Worm (Caenorhabditis elegans) whole organism, young adult: ENCODE measurements around the gene age-1.
A peak's percentile ranks its signal among the peaks of the same experiment; 100 is the strongest.

Source experiments
- B0019.2 ChIP-seq: fragments of 200-800 bp; sonication (Bioruptor generic); conservative IDR thresholded peaks from 2 replicates; pipeline ENCODE4 v1.3.6; 2022; ENCODE audit warnings: missing genetic modification reagents, missing genetic modification characterization, missing compliant biosample characterization
- F23B12.7 ChIP-seq: sonication (generic microtip); optimal IDR thresholded peaks from 2 replicates; lab custom pipeline; 2017; ENCODE audit warnings: missing genetic modification characterization, mild to moderate bottlenecking, missing compliant biosample characterization, antibody characterized with exemption, moderate library complexity; ENCODE audit not compliant: insufficient read depth
- F57A8.1 ChIP-seq: fragments of 200-800 bp; sonication (Bioruptor generic); optimal IDR thresholded peaks from 2 replicates; lab custom pipeline; 2018; ENCODE audit warnings: mild to moderate bottlenecking, missing genetic modification characterization, moderate library complexity, missing compliant biosample characterization
- Y53F4B.3 ChIP-seq: fragments of 200-800 bp; sonication (Bioruptor generic); IDR thresholded peaks from 2 replicates; pipeline ENCODE4 v1.3.6; 2022; ENCODE audit warnings: missing genetic modification reagents, missing genetic modification characterization, missing compliant biosample characterization
- ZK185.1 ChIP-seq: sonication (generic microtip); optimal IDR thresholded peaks from 2 replicates; lab custom pipeline; 2016; ENCODE audit warnings: mild to moderate bottlenecking, missing genetic modification characterization, missing compliant biosample characterization; ENCODE audit not compliant: poor library complexity, severe bottlenecking
- aptf-2 ChIP-seq: fragments of 200-800 bp; sonication (Bioruptor generic); conservative IDR thresholded peaks from 2 replicates; pipeline ENCODE4 v1.3.6; 2022; ENCODE audit warnings: missing genetic modification reagents, missing genetic modification characterization, missing compliant biosample characterization
- aptf-3 ChIP-seq: fragments of 200-800 bp; sonication (Bioruptor generic); IDR thresholded peaks from 2 replicates; pipeline ENCODE4 v1.3.6; 2022; ENCODE audit warnings: missing genetic modification characterization, missing compliant biosample characterization
- ccch-3 ChIP-seq: fragments of 200-800 bp; sonication (Bioruptor generic); optimal IDR thresholded peaks from 2 replicates; lab custom pipeline; 2018; ENCODE audit warnings: mild to moderate bottlenecking, missing genetic modification characterization, missing compliant biosample characterization
- cebp-1 ChIP-seq, 2 experiments: fragments of 200-800 bp in 1 of 2; sonication (Bioruptor generic) in 1 of 2; sonication (generic microtip) in 1 of 2; IDR thresholded peaks in 1 of 2; optimal IDR thresholded peaks in 1 of 2; 2 replicates each; pipeline versions ENCODE4 v1.3.6 to Lab custom; 2017 to 2022; ENCODE audit warnings: missing compliant biosample characterization in 2 of 2, missing genetic modification characterization in 2 of 2, mild to moderate bottlenecking in 1 of 2, missing genetic modification reagents in 1 of 2, moderate library complexity in 1 of 2
- ceh-100 ChIP-seq: fragments of 200-800 bp; sonication (Bioruptor generic); IDR thresholded peaks from 2 replicates; pipeline ENCODE4 v1.3.6; 2022; ENCODE audit warnings: missing genetic modification reagents, missing genetic modification characterization, missing compliant biosample characterization
- chd-7 ChIP-seq: sonication (generic microtip); optimal IDR thresholded peaks from 2 replicates; lab custom pipeline; 2016; ENCODE audit warnings: mild to moderate bottlenecking, missing genetic modification characterization, moderate library complexity, missing compliant biosample characterization
- dox-1 ChIP-seq: fragments of 200-800 bp; sonication (Bioruptor generic); IDR thresholded peaks from 2 replicates; pipeline ENCODE4 v1.3.6; 2022; ENCODE audit warnings: missing genetic modification reagents, missing genetic modification characterization, missing compliant biosample characterization
- efl-1 ChIP-seq: fragments of 150-350 bp; optimal IDR thresholded peaks from 2 replicates; lab custom pipeline; 2014; ENCODE audit warnings: missing biosample characterization, missing genetic modification reagents, missing genetic modification characterization
- fkh-3 ChIP-seq: sonication (generic microtip); optimal IDR thresholded peaks from 2 replicates; lab custom pipeline; 2016; ENCODE audit warnings: mild to moderate bottlenecking, missing genetic modification characterization, missing compliant biosample characterization
- him-1 ChIP-seq: sonication (generic microtip); optimal IDR thresholded peaks from 2 replicates; lab custom pipeline; 2016; ENCODE audit warnings: missing genotype, missing genetic modification reagents, missing genetic modification characterization, missing compliant biosample characterization
- hlh-12 ChIP-seq: sonication (generic microtip); optimal IDR thresholded peaks from 2 replicates; lab custom pipeline; 2016; ENCODE audit warnings: missing genetic modification characterization, missing compliant biosample characterization
- hlh-26 ChIP-seq: fragments of 200-800 bp; sonication (Bioruptor generic); conservative IDR thresholded peaks from 2 replicates; pipeline ENCODE4 v1.3.6; 2022; ENCODE audit warnings: missing genetic modification reagents, missing genetic modification characterization, missing compliant biosample characterization
- hmg-1.2 ChIP-seq: fragments of 200-800 bp; sonication (Bioruptor generic); IDR thresholded peaks from 2 replicates; pipeline ENCODE4 v1.3.6; 2022; ENCODE audit warnings: missing genetic modification reagents, missing genetic modification characterization, missing compliant biosample characterization
- let-526 ChIP-seq: fragments of 200-800 bp; sonication (Bioruptor generic); IDR thresholded peaks from 2 replicates; pipeline ENCODE4 v1.3.6; 2022; ENCODE audit warnings: missing genetic modification reagents, missing genetic modification characterization, missing compliant biosample characterization
- lin-40 ChIP-seq: sonication (generic microtip); optimal IDR thresholded peaks from 2 replicates; lab custom pipeline; 2016; ENCODE audit warnings: missing genetic modification characterization, mild to moderate bottlenecking, missing compliant biosample characterization, missing genotype, missing genetic modification reagents
- lin-54 ChIP-seq: fragments of 200-800 bp; sonication (Bioruptor generic); optimal IDR thresholded peaks from 2 replicates; lab custom pipeline; 2018; ENCODE audit warnings: mild to moderate bottlenecking, missing genetic modification characterization, missing compliant biosample characterization
- madf-6 ChIP-seq: fragments of 200-800 bp; sonication (Bioruptor generic); IDR thresholded peaks from 2 replicates; pipeline ENCODE4 v1.3.6; 2022; ENCODE audit warnings: missing genetic modification reagents, missing genetic modification characterization, missing compliant biosample characterization
- nfya-1 ChIP-seq: sonication (generic microtip); optimal IDR thresholded peaks from 2 replicates; lab custom pipeline; 2017; ENCODE audit warnings: antibody characterized with exemption, missing compliant biosample characterization, missing genetic modification characterization, borderline replicate concordance; ENCODE audit not compliant: insufficient read depth
- nfya-2 ChIP-seq: fragments of 200-800 bp; sonication (Bioruptor generic); IDR thresholded peaks from 2 replicates; pipeline ENCODE4 v1.3.6; 2022; ENCODE audit warnings: missing genetic modification reagents, missing genetic modification characterization, missing compliant biosample characterization
- nfyb-1 ChIP-seq: fragments of 200-800 bp; sonication (Bioruptor generic); IDR thresholded peaks from 2 replicates; pipeline ENCODE4 v1.3.6; 2022; ENCODE audit warnings: missing genetic modification reagents, missing genetic modification characterization, missing compliant biosample characterization
- nhr-179 ChIP-seq: sonication (generic microtip); optimal IDR thresholded peaks from 2 replicates; lab custom pipeline; 2016; ENCODE audit warnings: mild to moderate bottlenecking, missing genetic modification characterization, missing compliant biosample characterization
- nhr-80 ChIP-seq: sonication (generic microtip); optimal IDR thresholded peaks from 2 replicates; lab custom pipeline; 2016; ENCODE audit warnings: missing genetic modification characterization, missing compliant biosample characterization
- pbrm-1 ChIP-seq: fragments of 200-800 bp; sonication (Bioruptor generic); IDR thresholded peaks from 2 replicates; pipeline ENCODE4 v1.3.6; 2022; ENCODE audit warnings: missing genetic modification reagents, missing genetic modification characterization, missing compliant biosample characterization
- repo-1 ChIP-seq: sonication (generic microtip); optimal IDR thresholded peaks from 2 replicates; lab custom pipeline; 2017; ENCODE audit warnings: mild to moderate bottlenecking, missing genetic modification characterization, missing compliant biosample characterization
- sdz-38 ChIP-seq: sonication (generic microtip); optimal IDR thresholded peaks from 2 replicates; lab custom pipeline; 2016; ENCODE audit warnings: missing genotype, missing genetic modification characterization, missing compliant biosample characterization
- sea-2 ChIP-seq: fragments of 200-800 bp; sonication (Bioruptor generic); IDR thresholded peaks from 2 replicates; pipeline ENCODE4 v1.3.6; 2022; ENCODE audit warnings: missing genetic modification characterization, missing compliant biosample characterization
- snpc-3.4 ChIP-seq: sonication (generic microtip); optimal IDR thresholded peaks from 2 replicates; lab custom pipeline; 2017; ENCODE audit warnings: missing genetic modification characterization, mild to moderate bottlenecking, missing compliant biosample characterization, antibody characterized with exemption, moderate library complexity, missing genotype, missing genetic modification reagents
- snpc-4 ChIP-seq, 5 experiments: fragments of 150-350 bp in 1 of 5; sonication (generic microtip) in 4 of 5; optimal IDR thresholded peaks; 2 replicates each; lab custom pipeline; 2014 to 2018; ENCODE audit warnings: missing genetic modification characterization in 5 of 5, missing biosample characterization in 3 of 5, antibody characterized with exemption in 2 of 5, mild to moderate bottlenecking in 2 of 5, missing compliant biosample characterization in 2 of 5, missing genotype in 2 of 5, moderate library complexity in 2 of 5, missing genetic modification reagents in 1 of 5
- somi-1 ChIP-seq: fragments of 200-800 bp; sonication (Bioruptor generic); optimal IDR thresholded peaks from 2 replicates; lab custom pipeline; 2018; ENCODE audit warnings: mild to moderate bottlenecking, missing genetic modification characterization, missing compliant biosample characterization
- sptf-2 ChIP-seq: fragments of 200-800 bp; sonication (Bioruptor generic); optimal IDR thresholded peaks from 2 replicates; lab custom pipeline; 2018; ENCODE audit warnings: mild to moderate bottlenecking, missing genetic modification characterization, missing compliant biosample characterization
- zim-3 ChIP-seq: sonication (generic microtip); optimal IDR thresholded peaks from 2 replicates; lab custom pipeline; 2017; ENCODE audit warnings: mild to moderate bottlenecking, missing genetic modification characterization, moderate library complexity, missing compliant biosample characterization
- ztf-25 ChIP-seq: fragments of 200-800 bp; sonication (Bioruptor generic); IDR thresholded peaks from 2 replicates; pipeline ENCODE4 v1.3.6; 2022; ENCODE audit warnings: missing genetic modification reagents, missing genetic modification characterization, missing compliant biosample characterization
- ztf-6 ChIP-seq: fragments of 200-800 bp; sonication (Bioruptor generic); IDR thresholded peaks from 2 replicates; pipeline ENCODE4 v1.3.6; 2022; ENCODE audit warnings: missing genetic modification reagents, missing genetic modification characterization, missing compliant biosample characterization

age-1 gene

ce11 chrII:11496767-11497166 is 30.1 kb downstream of the age-1 start, which contains the start of gene emc-5:
Gene emc-5, plus strand, starts transcription at chrII:11496780.
- TF ChIP-seq hmg-1.2 (GFP tag; lab: Robert Waterston, UW) (peak; percentile 22; the same call in 1 of the 2 replicates), somi-1 (GFP tag; lab: Kevin White, UChicago) (peak; percentile 10), sdz-38 (tag; lab: Kevin White, UChicago) (no peak), dox-1 (GFP tag; lab: Robert Waterston, UW) (0 out of 2 replicates have a peak, but pooled peaks have one; percentile 5), efl-1 (GFP tag; lab: Kevin White, UChicago) (no peak), madf-6 (peak; percentile 36; the same call in 1 of the 2 replicates), ccch-3 (GFP tag; lab: Kevin White, UChicago) (no peak), repo-1 (tag; lab: Kevin White, UChicago) (peak; percentile 9)

ce11 chrII:11495806-11496205 is 31.0 kb downstream of the age-1 start:
- no peak for TF ChIP-seq sptf-2
- TF ChIP-seq nfya-2 = no peak
- no peak for TF ChIP-seq snpc-4 (GFP tag; optimal IDR thresholded peaks at IDR 0.05; lab: Kevin White, UChicago)
- TF ChIP-seq snpc-4 (tag; optimal IDR thresholded peaks at IDR 0.05; lab: Kevin White, UChicago) = no peak
- no peak for TF ChIP-seq sea-2 (GFP tag; lab: Robert Waterston, UW)
- no peak for TF ChIP-seq hlh-26 (GFP tag; lab: Robert Waterston, UW)
- no peak for TF ChIP-seq lin-54 (GFP tag; lab: Kevin White, UChicago)
- no peak for TF ChIP-seq fkh-3

- no peak for TF ChIP-seq aptf-3 (GFP tag; lab: Robert Waterston, UW)
- no peak for TF ChIP-seq nhr-179
- TF ChIP-seq Y53F4B.3 (GFP tag; lab: Robert Waterston, UW) = no peak
- TF ChIP-seq cebp-1 (GFP tag; IDR thresholded peaks at IDR 0.05; lab: Robert Waterston, UW) = peak; percentile 53; the same call in 1 of the 2 replicates
- peak; percentile 91 for TF ChIP-seq cebp-1 (tag; optimal IDR thresholded peaks at IDR 0.05; lab: Kevin White, UChicago)
Measured at ce11 chrII:11495307-11495706, 31.5 kb downstream of the age-1 start, which contains the start of the genes ooc-3 and B0334.4. Gene ooc-3, minus strand, starts transcription at chrII:11495321. Gene B0334.4, plus strand, starts transcription at chrII:11495692.

ce11 chrII:11492843-11493242 is 34.0 kb downstream of the age-1 start, which contains the start of gene hacl-1:
Gene hacl-1, minus strand, starts transcription at chrII:11492963.
- no peak for TF ChIP-seq zim-3
- no peak for TF ChIP-seq ztf-6 (GFP tag; lab: Robert Waterston, UW)
- no peak for TF ChIP-seq nfya-1 (tag; lab: Kevin White, UChicago)
- no peak for TF ChIP-seq ZK185.1 (tag; lab: Kevin White, UChicago)
- no peak for TF ChIP-seq aptf-2 (GFP tag; lab: Robert Waterston, UW)
- peak; percentile 9 for TF ChIP-seq lin-40 (tag; lab: Kevin White, UChicago)
- no peak for TF ChIP-seq F57A8.1 (GFP tag; lab: Kevin White, UChicago)
- no peak for TF ChIP-seq ceh-100 (GFP tag; lab: Robert Waterston, UW)
- no peak for TF ChIP-seq let-526 (GFP tag; lab: Robert Waterston, UW)
- TF ChIP-seq F23B12.7 = no peak
- no peak for TF ChIP-seq snpc-3.4
- TF ChIP-seq nfyb-1 (GFP tag; lab: Robert Waterston, UW) = 0 out of 2 replicates have a peak, but pooled peaks have one; percentile 15
- TF ChIP-seq lin-54 (GFP tag; lab: Kevin White, UChicago) = peak; percentile 6
- TF ChIP-seq chd-7 (tag; lab: Kevin White, UChicago) = no peak
- no peak for TF ChIP-seq hlh-12 (tag; lab: Kevin White, UChicago)
- TF ChIP-seq B0019.2 (GFP tag; lab: Robert Waterston, UW) = no peak
- TF ChIP-seq him-1 (tag; lab: Kevin White, UChicago) = no peak
- peak; percentile 21 for TF ChIP-seq nhr-80 (tag; lab: Kevin White, UChicago)
- TF ChIP-seq ztf-25 (GFP tag; lab: Robert Waterston, UW) = no peak
- no peak for TF ChIP-seq sdz-38 (tag; lab: Kevin White, UChicago)
- TF ChIP-seq pbrm-1 (GFP tag; lab: Robert Waterston, UW) = no peak
